Fruit fly (Drosophila melanogaster) whole organism, embryonic: ENCODE results near the gene CG15927.

Source experiments
- Blimp-1 ChIP-seq: fragments of 200-800 bp; sonication (Bioruptor generic); optimal IDR thresholded peaks from 3 replicates; lab custom pipeline; 2018; ENCODE audit warnings: missing biosample characterization, missing genetic modification characterization, mild to moderate bottlenecking, moderate library complexity, missing genetic modification reagents
- CG10267 ChIP-seq: fragments of 200-800 bp; sonication (Bioruptor generic); optimal IDR thresholded peaks from 2 replicates; lab custom pipeline; 2018; ENCODE audit warnings: missing biosample characterization, mild to moderate bottlenecking, missing genetic modification characterization, moderate library complexity
- CG10366 ChIP-seq: fragments of 200-800 bp; sonication (Bioruptor generic); IDR thresholded peaks from 2 replicates; pipeline ENCODE4 v1.3.6; 2022; ENCODE audit warnings: missing biosample characterization, missing genetic modification characterization
- CG10565 ChIP-seq: fragments of 200-800 bp; sonication (Bioruptor generic); optimal IDR thresholded peaks from 3 replicates; lab custom pipeline; 2016; ENCODE audit warnings: missing biosample characterization, mild to moderate bottlenecking, missing genetic modification characterization
- CG11247 ChIP-seq: fragments of 200-800 bp; sonication (Bioruptor generic); IDR thresholded peaks from 2 replicates; pipeline ENCODE4 v1.3.6; 2022; ENCODE audit warnings: missing biosample characterization, missing genetic modification characterization
- CG13123 ChIP-seq: fragments of 200-800 bp; sonication (Bioruptor generic); optimal IDR thresholded peaks from 2 replicates; lab custom pipeline; 2016; ENCODE audit warnings: missing biosample characterization, missing genetic modification characterization
- CG14050 ChIP-seq: fragments of 200-800 bp; sonication (Bioruptor generic); IDR thresholded peaks from 3 replicates; pipeline ENCODE4 v1.3.6; 2022; ENCODE audit warnings: missing biosample characterization, missing genetic modification characterization
- CG17359 ChIP-seq: fragments of 200-800 bp; sonication (Bioruptor generic); optimal IDR thresholded peaks from 3 replicates; lab custom pipeline; 2018; ENCODE audit warnings: missing biosample characterization, mild to moderate bottlenecking, missing genetic modification characterization, moderate library complexity
- CG34224 ChIP-seq: fragments of 200-800 bp; sonication (Bioruptor generic); IDR thresholded peaks from 3 replicates; pipeline ENCODE4 v1.3.6; 2022; ENCODE audit warnings: missing biosample characterization, missing genetic modification characterization; ENCODE audit not compliant: partially characterized antibody
- CG34376 ChIP-seq: fragments of 200-800 bp; sonication (Bioruptor generic); optimal IDR thresholded peaks from 2 replicates; lab custom pipeline; 2018; ENCODE audit warnings: missing biosample characterization, mild to moderate bottlenecking, missing genetic modification characterization
- CG3726 ChIP-seq: fragments of 200-800 bp; sonication (Bioruptor generic); IDR thresholded peaks from 3 replicates; pipeline ENCODE4, ENCODE4 v1.3.6; 2022; ENCODE audit warnings: missing biosample characterization, missing genetic modification characterization
- CG43689 ChIP-seq: fragments of 200-800 bp; sonication (Bioruptor generic); IDR thresholded peaks from 2 replicates; pipeline ENCODE4 v1.3.6; 2022; ENCODE audit warnings: missing biosample characterization, missing genetic modification characterization
- CG6654 ChIP-seq: fragments of 200-800 bp; sonication (Bioruptor generic); optimal IDR thresholded peaks from 2 replicates; lab custom pipeline; 2017; ENCODE audit warnings: missing biosample characterization, mild to moderate bottlenecking, missing genetic modification characterization
- CG6791 ChIP-seq: fragments of 200-800 bp; sonication (Bioruptor generic); IDR thresholded peaks from 3 replicates; pipeline ENCODE4 v1.3.6; 2022; ENCODE audit warnings: missing biosample characterization, missing genetic modification characterization; ENCODE audit not compliant: partially characterized antibody
- CG7928 ChIP-seq: fragments of 200-800 bp; sonication (Bioruptor generic); optimal IDR thresholded peaks from 2 replicates; lab custom pipeline; 2017; ENCODE audit warnings: missing biosample characterization, mild to moderate bottlenecking, missing genetic modification characterization
- CG8281 ChIP-seq: fragments of 200-800 bp; sonication (Bioruptor generic); optimal IDR thresholded peaks from 2 replicates; lab custom pipeline; 2018; ENCODE audit warnings: missing biosample characterization, mild to moderate bottlenecking, missing genetic modification characterization, moderate library complexity
- CG8359 ChIP-seq: fragments of 200-800 bp; sonication (Bioruptor generic); optimal IDR thresholded peaks from 2 replicates; lab custom pipeline; 2017; ENCODE audit warnings: missing biosample characterization, mild to moderate bottlenecking, missing genetic modification characterization, borderline replicate concordance
- Chrac-16 ChIP-seq: fragments of 200-800 bp; sonication (Bioruptor generic); optimal IDR thresholded peaks from 3 replicates; lab custom pipeline; 2016; ENCODE audit warnings: missing biosample characterization, missing genetic modification characterization
- Dek ChIP-seq: fragments of 200-800 bp; sonication (Bioruptor generic); optimal IDR thresholded peaks from 3 replicates; lab custom pipeline; 2019; ENCODE audit warnings: missing biosample characterization, mild to moderate bottlenecking, missing genetic modification characterization, moderate library complexity
- Doc3 ChIP-seq: fragments of 200-800 bp; sonication (Bioruptor generic); IDR thresholded peaks from 3 replicates; pipeline ENCODE4 v1.3.6; 2022; ENCODE audit warnings: missing biosample characterization, missing genetic modification characterization; ENCODE audit not compliant: partially characterized antibody
- Fer1 ChIP-seq: fragments of 200-800 bp; sonication (Bioruptor generic); optimal IDR thresholded peaks from 2 replicates; lab custom pipeline; 2017; ENCODE audit warnings: missing biosample characterization, mild to moderate bottlenecking, missing genetic modification characterization
- H2.0 ChIP-seq: fragments of 200-800 bp; sonication (Bioruptor generic); IDR thresholded peaks from 2 replicates; pipeline ENCODE4 v1.3.6; 2022; ENCODE audit warnings: missing biosample characterization, missing genetic modification characterization
- HmgZ ChIP-seq: fragments of 200-800 bp; sonication (Bioruptor generic); optimal IDR thresholded peaks from 2 replicates; lab custom pipeline; 2018; ENCODE audit warnings: missing biosample characterization, mild to moderate bottlenecking, missing genetic modification characterization
- Sox100B ChIP-seq: fragments of 200-800 bp; sonication (Bioruptor generic); optimal IDR thresholded peaks from 3 replicates; lab custom pipeline; 2018; ENCODE audit warnings: missing biosample characterization, mild to moderate bottlenecking, missing genetic modification characterization
- Sry-β ChIP-seq: fragments of 200-800 bp; sonication (Bioruptor generic); optimal IDR thresholded peaks from 2 replicates; lab custom pipeline; 2018; ENCODE audit warnings: missing biosample characterization, mild to moderate bottlenecking, missing genetic modification characterization, moderate library complexity
- Vsx1 ChIP-seq: fragments of 200-800 bp; sonication (Bioruptor generic); optimal IDR thresholded peaks from 2 replicates; lab custom pipeline; 2017; ENCODE audit warnings: missing biosample characterization, mild to moderate bottlenecking, missing genetic modification characterization, missing genetic modification reagents
- Xbp1 ChIP-seq: fragments of 200-800 bp; sonication (Bioruptor generic); optimal IDR thresholded peaks from 3 replicates; lab custom pipeline; 2016; ENCODE audit warnings: missing biosample characterization, mild to moderate bottlenecking, missing genetic modification characterization
- YL-1 ChIP-seq: fragments of 200-800 bp; sonication (Bioruptor generic); optimal IDR thresholded peaks from 3 replicates; lab custom pipeline; 2017; ENCODE audit warnings: missing biosample characterization, mild to moderate bottlenecking, missing genetic modification characterization
- ase ChIP-seq: fragments of 200-800 bp; sonication (Bioruptor generic); IDR thresholded peaks from 3 replicates; pipeline ENCODE4 v1.3.6; 2022; ENCODE audit warnings: missing biosample characterization, missing genetic modification characterization
- caup ChIP-seq: fragments of 200-800 bp; sonication (Bioruptor generic); optimal IDR thresholded peaks from 3 replicates; lab custom pipeline; 2017; ENCODE audit warnings: missing biosample characterization, mild to moderate bottlenecking, missing genetic modification characterization, moderate library complexity; ENCODE audit not compliant: severe bottlenecking
- ci ChIP-seq: fragments of 200-800 bp; sonication (Bioruptor generic); IDR thresholded peaks from 3 replicates; pipeline ENCODE4 v1.3.6; 2022; ENCODE audit warnings: missing biosample characterization, missing genetic modification characterization
- crc ChIP-seq: fragments of 200-800 bp; sonication (Bioruptor generic); optimal IDR thresholded peaks from 2 replicates; lab custom pipeline; 2016; ENCODE audit warnings: missing biosample characterization, missing genetic modification characterization
- eyg ChIP-seq: fragments of 200-800 bp; sonication (Bioruptor generic); optimal IDR thresholded peaks from 3 replicates; lab custom pipeline; 2016; ENCODE audit warnings: missing biosample characterization, missing genetic modification characterization
- fd64A ChIP-seq: fragments of 200-800 bp; sonication (Bioruptor generic); optimal IDR thresholded peaks from 3 replicates; lab custom pipeline; 2018; ENCODE audit warnings: missing biosample characterization, mild to moderate bottlenecking, missing genetic modification characterization
- fru ChIP-seq: fragments of >200 bp; optimal IDR thresholded peaks from 2 replicates; lab custom pipeline; 2017
- gcm2 ChIP-seq: fragments of 200-800 bp; sonication (Bioruptor generic); optimal IDR thresholded peaks from 2 replicates; lab custom pipeline; 2016; ENCODE audit warnings: missing biosample characterization, missing genetic modification characterization
- grn ChIP-seq: fragments of 200-800 bp; sonication (Bioruptor generic); optimal IDR thresholded peaks from 3 replicates; lab custom pipeline; 2017; ENCODE audit warnings: missing biosample characterization, missing genetic modification characterization
- gro ChIP-seq: fragments of 200-800 bp; sonication (Bioruptor generic); optimal IDR thresholded peaks from 2 replicates; lab custom pipeline; 2016; ENCODE audit warnings: missing biosample characterization, missing genetic modification characterization
- hbn ChIP-seq: fragments of 200-800 bp; sonication (Bioruptor generic); IDR thresholded peaks from 2 replicates; pipeline ENCODE4 v1.3.6; 2022; ENCODE audit warnings: missing biosample characterization, missing genetic modification characterization; ENCODE audit not compliant: partially characterized antibody
- pb ChIP-seq: fragments of 200-800 bp; sonication (Bioruptor generic); optimal IDR thresholded peaks from 3 replicates; lab custom pipeline; 2016; ENCODE audit warnings: missing biosample characterization, missing genetic modification characterization
- phol ChIP-seq: fragments of 200-800 bp; sonication (Bioruptor generic); optimal IDR thresholded peaks from 3 replicates; lab custom pipeline; 2018; ENCODE audit warnings: missing biosample characterization, mild to moderate bottlenecking, missing genetic modification characterization, moderate library complexity
- repo ChIP-seq: fragments of 200-800 bp; sonication (Bioruptor generic); optimal IDR thresholded peaks from 2 replicates; lab custom pipeline; 2016; ENCODE audit warnings: missing biosample characterization, missing genetic modification characterization
- sna ChIP-seq: fragments of 200-800 bp; sonication (Bioruptor generic); IDR thresholded peaks from 2 replicates; pipeline ENCODE4 v1.3.6; 2022; ENCODE audit warnings: missing biosample characterization, missing genetic modification characterization; ENCODE audit not compliant: partially characterized antibody
- sr ChIP-seq: fragments of 200-800 bp; sonication (Bioruptor generic); IDR thresholded peaks from 3 replicates; pipeline ENCODE4 v1.3.6; 2022; ENCODE audit warnings: missing biosample characterization, missing genetic modification characterization
- stc ChIP-seq: fragments of 200-800 bp; sonication (Bioruptor generic); IDR thresholded peaks from 2 replicates; pipeline ENCODE4 v1.3.6; 2022; ENCODE audit warnings: missing biosample characterization, missing genetic modification characterization
- tup ChIP-seq: fragments of 200-800 bp; sonication (Bioruptor generic); optimal IDR thresholded peaks from 2 replicates; lab custom pipeline; 2016; ENCODE audit warnings: missing biosample characterization, mild to moderate bottlenecking, missing genetic modification characterization, moderate library complexity
- twi ChIP-seq: fragments of 200-800 bp; optimal IDR thresholded peaks from 2 replicates; lab custom pipeline; 2019; ENCODE audit warnings: missing biosample characterization, mild to moderate bottlenecking, missing genetic modification characterization, moderate library complexity
- z ChIP-seq: fragments of 200-800 bp; sonication (Bioruptor generic); IDR thresholded peaks from 3 replicates; pipeline ENCODE4 v1.3.6; 2022; ENCODE audit warnings: missing biosample characterization, missing genetic modification characterization
- zf30C ChIP-seq: fragments of 200-800 bp; sonication (Bioruptor generic); optimal IDR thresholded peaks from 3 replicates; lab custom pipeline; 2018; ENCODE audit warnings: missing biosample characterization, mild to moderate bottlenecking, missing genetic modification characterization
- zfh1 ChIP-seq: fragments of 200-800 bp; sonication (Bioruptor generic); IDR thresholded peaks from 3 replicates; pipeline ENCODE4 v1.3.6; 2022; ENCODE audit warnings: missing biosample characterization, missing genetic modification characterization

The CG15927 gene

dm6 chrX:12466541-12467240, 12.2 kb downstream of the CG15927 start (continued):
- no peak for TF ChIP-seq Doc3
- peak; percentile 29 for TF ChIP-seq Chrac-16 (GFP tag; lab: Kevin White, UChicago)
- peak; percentile 23 for TF ChIP-seq Blimp-1 (GFP tag; lab: Kevin White, UChicago)
- TF ChIP-seq CG6654: peak; percentile 15
- TF ChIP-seq fd64A: no peak
- TF ChIP-seq twi (tag; lab: Kevin White, UChicago): no peak
- no peak for TF ChIP-seq CG14050 (GFP tag; lab: Robert Waterston, UW)
- TF ChIP-seq CG7928 (GFP tag; lab: Kevin White, UChicago): no peak
- TF ChIP-seq CG6791 (GFP tag; lab: Robert Waterston, UW): no peak
- no peak for TF ChIP-seq YL-1 (GFP tag; lab: Kevin White, UChicago)
- peak; percentile 12; the same call in 1 of the 3 replicates for TF ChIP-seq ase (GFP tag; lab: Robert Waterston, UW)
- TF ChIP-seq Sox100B: peak; percentile 68
- no peak for TF ChIP-seq pb (GFP tag; lab: Kevin White, UChicago)
- TF ChIP-seq CG8281 (tag; lab: Kevin White, UChicago): no peak
- no peak for TF ChIP-seq CG10366 (GFP tag; lab: Robert Waterston, UW)
- no peak for TF ChIP-seq CG8359
- TF ChIP-seq sr: no peak
- TF ChIP-seq fru (lab: Kevin White, UChicago): no peak
- peak; percentile 51 for TF ChIP-seq crc
- peak; percentile 47 for TF ChIP-seq Fer1
- no peak for TF ChIP-seq CG11247
- TF ChIP-seq CG43689: no peak
- TF ChIP-seq Xbp1 (GFP tag; lab: Kevin White, UChicago): peak; percentile 49
- no peak for TF ChIP-seq zf30C
- no peak for TF ChIP-seq z (GFP tag; lab: Robert Waterston, UW)
- no peak for TF ChIP-seq Vsx1 (GFP tag; lab: Kevin White, UChicago)
- peak; percentile 23 for TF ChIP-seq CG34376
- no peak for TF ChIP-seq CG10267 (tag; lab: Kevin White, UChicago)
- TF ChIP-seq H2.0 (GFP tag; lab: Robert Waterston, UW): no peak
- no peak for TF ChIP-seq Dek (tag; lab: Kevin White, UChicago)
- TF ChIP-seq tup (GFP tag; lab: Kevin White, UChicago): no peak
- TF ChIP-seq grn (GFP tag; lab: Kevin White, UChicago): no peak
- TF ChIP-seq HmgZ (tag; lab: Kevin White, UChicago): no peak
- TF ChIP-seq CG10565 (GFP tag; lab: Kevin White, UChicago): no peak
- TF ChIP-seq sna (GFP tag; lab: Robert Waterston, UW): no peak
- peak; percentile 56 for TF ChIP-seq CG17359 (tag; lab: Kevin White, UChicago)
- peak; percentile 57 for TF ChIP-seq phol (tag; lab: Kevin White, UChicago)
- TF ChIP-seq stc (GFP tag; lab: Robert Waterston, UW): no peak
- no peak for TF ChIP-seq Sry-β (GFP tag; lab: Kevin White, UChicago)
- TF ChIP-seq caup (GFP tag; lab: Kevin White, UChicago): peak; percentile 43
- TF ChIP-seq hbn (GFP tag; lab: Robert Waterston, UW): no peak
- no peak for TF ChIP-seq CG3726 (GFP tag; lab: Robert Waterston, UW)
- TF ChIP-seq CG34224 (GFP tag; lab: Robert Waterston, UW): no peak
- no peak for TF ChIP-seq gro (GFP tag; lab: Kevin White, UChicago)
- no peak for TF ChIP-seq repo (GFP tag; lab: Kevin White, UChicago)
- no peak for TF ChIP-seq zfh1 (GFP tag; lab: Robert Waterston, UW)
- no peak for TF ChIP-seq gcm2 (GFP tag; lab: Kevin White, UChicago)
- peak; percentile 25 for TF ChIP-seq eyg (GFP tag; lab: Kevin White, UChicago)
- TF ChIP-seq ci (GFP tag; lab: Robert Waterston, UW): no peak
- TF ChIP-seq CG13123 (GFP tag; lab: Kevin White, UChicago): no peak
